Worm (Caenorhabditis elegans) whole organism, L4/young adult: Measurements from ENCODE around the gene T28A11.25.

Experiments
- W03F9.2 ChIP-seq: fragments of 150-350 bp; optimal IDR thresholded peaks from 2 replicates; lab custom pipeline; 2014; ENCODE audit warnings: missing biosample characterization, missing genetic modification characterization
- him-1 ChIP-seq: sonication (generic microtip); optimal IDR thresholded peaks from 2 replicates; lab custom pipeline; 2016; ENCODE audit warnings: missing genotype, missing genetic modification reagents, missing genetic modification characterization, missing compliant biosample characterization

DNA sequence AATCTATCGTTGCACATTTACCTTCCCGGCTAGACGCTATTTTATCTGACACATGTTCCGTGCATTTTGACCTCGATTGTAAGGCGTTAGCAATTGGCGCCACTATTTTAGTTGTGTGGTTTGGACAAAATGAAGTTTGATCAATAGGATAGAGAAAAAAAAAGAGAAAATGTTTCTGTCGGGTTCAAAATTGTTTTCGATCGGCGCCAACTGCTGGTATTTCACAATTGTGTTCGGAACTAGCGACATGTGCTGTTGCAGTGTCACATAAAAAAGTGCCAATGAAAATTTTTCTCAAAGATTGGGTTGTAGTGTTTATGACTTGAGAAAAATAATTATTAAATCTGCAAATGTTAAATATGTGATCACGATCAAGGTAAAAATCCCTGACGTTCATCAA is 2.5 kb upstream of the T28A11.25 start:
- TF ChIP-seq W03F9.2 (tag; lab: Kevin White, UChicago) (no peak), him-1 (tag; lab: Kevin White, UChicago) (no peak)
